Worm (Caenorhabditis elegans): Measurements from ENCODE around the gene rrp-8.

rrp-8 gene

ce11 chrIV:408892-409291, 12.5 kb downstream of the rrp-8 start:
- peak; percentile 28 for TF ChIP-seq elt-2 (tag; optimal IDR thresholded peaks at IDR 0.05)
- TF ChIP-seq tlp-1 (tag; optimal IDR thresholded peaks at IDR 0.05) = peak; percentile 22
- TF ChIP-seq rnt-1 (tag; optimal IDR thresholded peaks at IDR 0.05) = no peak

- TF ChIP-seq unc-98 (GFP tag; IDR thresholded peaks at IDR 0.05) (no peak), skn-1 (tag; optimal IDR thresholded peaks at IDR 0.05) (no peak), unc-30 (tag; optimal IDR thresholded peaks at IDR 0.05) (no peak), aly-2 (tag; optimal IDR thresholded peaks at IDR 0.05) (no peak), ceh-82 (tag; optimal IDR thresholded peaks at IDR 0.05) (no peak), nhr-77 (tag; optimal IDR thresholded peaks at IDR 0.05) (no peak), ces-1 (GFP tag; optimal IDR thresholded peaks at IDR 0.05) (no peak), pag-3 (tag; optimal IDR thresholded peaks at IDR 0.05; ENCODE audit: borderline replicate concordance, insufficient read depth) (no peak), fkh-8 (tag; optimal IDR thresholded peaks at IDR 0.05) (no peak), fkh-4 (tag; optimal IDR thresholded peaks at IDR 0.05; ENCODE audit: borderline replicate concordance) (no peak), lin-14 (GFP tag; optimal IDR thresholded peaks at IDR 0.05) (no peak), lsy-2 (tag; optimal IDR thresholded peaks at IDR 0.05) (no peak), C04F5.9 (tag; optimal IDR thresholded peaks at IDR 0.05) (no peak), egl-27 (tag; optimal IDR thresholded peaks at IDR 0.05) (no peak), ztf-4 (tag; optimal IDR thresholded peaks at IDR 0.05) (no peak), jun-1 (tag; optimal IDR thresholded peaks at IDR 0.05) (no peak), zag-1 (tag; optimal IDR thresholded peaks at IDR 0.05) (no peak), ceh-8 (GFP tag; optimal IDR thresholded peaks at IDR 0.05) (no peak)
Observed at ce11 chrIV:409935-410334, 13.6 kb downstream of the rrp-8 start, which contains the start of gene kgb-1. TSS of gene kgb-1 (minus strand) at chrIV:410035.

ce11 chrIV:410420-410891, 14.1 kb downstream of the rrp-8 start, which contains the start of gene T07A9.12:
TSS of gene T07A9.12 (plus strand) at chrIV:410867.
- TF ChIP-seq fkh-8 (tag; optimal IDR thresholded peaks at IDR 0.05) = peak; percentile 83
- TF ChIP-seq dpl-1 (GFP tag; optimal IDR thresholded peaks at IDR 0.05) = peak; percentile 38 to 42 (median 42)
- no peak for TF ChIP-seq nhr-76 (tag; optimal IDR thresholded peaks at IDR 0.05)
- TF ChIP-seq isw-1 (GFP tag; IDR thresholded peaks at IDR 0.05) = peak; percentile 47
- TF ChIP-seq lin-14 (GFP tag; optimal IDR thresholded peaks at IDR 0.05) = no peak
- TF ChIP-seq ceh-63 (GFP tag; optimal IDR thresholded peaks at IDR 0.05) = no peak
- no peak for TF ChIP-seq hlh-17 (GFP tag; optimal IDR thresholded peaks at IDR 0.05; ENCODE audit: borderline replicate concordance)
- peak; percentile 76 to 84 for TF ChIP-seq efl-1 (optimal IDR thresholded peaks at IDR 0.05)
- peak; percentile 41 to 92 for TF ChIP-seq efl-1 (GFP tag; optimal IDR thresholded peaks at IDR 0.05 in 1 of 2)
- peak; percentile 55 for TF ChIP-seq sox-4 (tag; optimal IDR thresholded peaks at IDR 0.05)
- TF ChIP-seq hlh-4 (tag; optimal IDR thresholded peaks at IDR 0.05) = no peak
- TF ChIP-seq C04F5.9 (tag; optimal IDR thresholded peaks at IDR 0.05) = peak; percentile 51
- peak; percentile 86 for TF ChIP-seq mep-1 (tag; optimal IDR thresholded peaks at IDR 0.05)
- TF ChIP-seq nhr-84 (tag; optimal IDR thresholded peaks at IDR 0.05) = no peak
- TF ChIP-seq pag-3 (tag; optimal IDR thresholded peaks at IDR 0.05; ENCODE audit: borderline replicate concordance, insufficient read depth) = no peak
- TF ChIP-seq lir-3 (tag; optimal IDR thresholded peaks at IDR 0.05; ENCODE audit: poor library complexity) = peak; percentile 84
- TF ChIP-seq F16B12.6 (tag; optimal IDR thresholded peaks at IDR 0.05) = peak; percentile 25
- TF ChIP-seq elt-3 (tag; optimal IDR thresholded peaks at IDR 0.05) = no peak
- TF ChIP-seq sup-37 (GFP tag; optimal IDR thresholded peaks at IDR 0.05) = no peak
- TF ChIP-seq mab-9 (GFP tag; IDR thresholded peaks at IDR 0.05) = no peak
- peak; percentile 77 for TF ChIP-seq fos-1 (tag; optimal IDR thresholded peaks at IDR 0.05)
- no peak for TF ChIP-seq C34B4.2 (tag; optimal IDR thresholded peaks at IDR 0.05)
- TF ChIP-seq skn-1 (tag; optimal IDR thresholded peaks at IDR 0.05) = peak; percentile 44
- TF ChIP-seq pqm-1 (tag; optimal IDR thresholded peaks at IDR 0.05) = peak; percentile 0
- TF ChIP-seq ets-5 (GFP tag; IDR thresholded peaks at IDR 0.05) = no peak
- no peak for TF ChIP-seq sptf-1 (tag; optimal IDR thresholded peaks at IDR 0.05)
- peak; percentile 35 for TF ChIP-seq irx-1 (tag; optimal IDR thresholded peaks at IDR 0.05)
- peak; percentile 41 for TF ChIP-seq Y116A8C.19 (tag; optimal IDR thresholded peaks at IDR 0.05; ENCODE audit: borderline replicate concordance)
- no peak for TF ChIP-seq nhr-28 (tag; optimal IDR thresholded peaks at IDR 0.05)
- no peak for TF ChIP-seq hpl-2 (GFP tag; optimal IDR thresholded peaks at IDR 0.05)
- peak; percentile 81 for TF ChIP-seq nhr-47 (tag; optimal IDR thresholded peaks at IDR 0.05)
- TF ChIP-seq elt-2 (tag; optimal IDR thresholded peaks at IDR 0.05) = peak; percentile 66
- peak; percentile 90 for TF ChIP-seq nhr-71 (tag; optimal IDR thresholded peaks at IDR 0.05)
- peak; percentile 42 for TF ChIP-seq nhr-237 (tag; optimal IDR thresholded peaks at IDR 0.05)

Measured in whole organism, L1 larva.